Worm (Caenorhabditis elegans) whole organism, L3 larva: ENCODE measurements around the gene M163.7.

Experiments
- ZK546.5 ChIP-seq: sonication (generic microtip); optimal IDR thresholded peaks from 2 replicates; lab custom pipeline; 2017; ENCODE audit warnings: missing biosample characterization, missing genetic modification characterization
- daf-12 ChIP-seq: fragments of 150-350 bp; optimal IDR thresholded peaks from 2 replicates; lab custom pipeline; 2014; ENCODE audit warnings: missing biosample characterization, missing genetic modification reagents, missing genetic modification characterization
- jun-1 ChIP-seq: fragments of 150-350 bp; optimal IDR thresholded peaks from 2 replicates; lab custom pipeline; 2014; ENCODE audit warnings: missing biosample characterization, missing genetic modification reagents, missing genetic modification characterization
- mdl-1 ChIP-seq: fragments of 150-350 bp; optimal IDR thresholded peaks from 2 replicates; lab custom pipeline; 2014; ENCODE audit warnings: missing biosample characterization, missing genetic modification characterization
- nhr-11 ChIP-seq: fragments of 150-350 bp; optimal IDR thresholded peaks from 2 replicates; lab custom pipeline; 2014; ENCODE audit warnings: missing biosample characterization, missing genetic modification characterization
- nhr-23 ChIP-seq: fragments of 150-350 bp; optimal IDR thresholded peaks from 2 replicates; lab custom pipeline; 2014; ENCODE audit warnings: missing biosample characterization, missing genetic modification reagents, missing genetic modification characterization
- pha-4 ChIP-seq: fragments of 150-350 bp; optimal IDR thresholded peaks from 2 replicates; lab custom pipeline; 2014; ENCODE audit warnings: missing biosample characterization, missing genetic modification reagents, missing genetic modification characterization
- sea-2 ChIP-seq: fragments of 150-350 bp; sonication (generic microtip); optimal IDR thresholded peaks from 4 replicates; lab custom pipeline; 2014; ENCODE audit warnings: missing biosample characterization, missing genetic modification reagents, missing genetic modification characterization
- snpc-4 ChIP-seq: fragments of 150-350 bp; optimal IDR thresholded peaks from 2 replicates; lab custom pipeline; 2014; ENCODE audit warnings: missing biosample characterization, missing genetic modification characterization
- ztf-11 ChIP-seq: fragments of 150-350 bp; optimal IDR thresholded peaks from 2 replicates; lab custom pipeline; 2014; ENCODE audit warnings: missing biosample characterization, missing genetic modification characterization
- ztf-4 ChIP-seq: fragments of 150-350 bp; optimal IDR thresholded peaks from 2 replicates; lab custom pipeline; 2014; ENCODE audit warnings: missing biosample characterization, missing genetic modification characterization

- TF ChIP-seq pha-4 (tag; lab: Kevin White, UChicago): no peak
- TF ChIP-seq ztf-11: no peak
- no peak for TF ChIP-seq nhr-23 (tag; lab: Kevin White, UChicago)
- no peak for TF ChIP-seq mdl-1 (tag; lab: Kevin White, UChicago)
- TF ChIP-seq jun-1 (tag; lab: Kevin White, UChicago): no peak
- no peak for TF ChIP-seq sea-2 (GFP tag; lab: Kevin White, UChicago)
- TF ChIP-seq ZK546.5 (tag; lab: Kevin White, UChicago): no peak
- TF ChIP-seq nhr-11 (tag; lab: Kevin White, UChicago): no peak
- TF ChIP-seq snpc-4: no peak
- no peak for TF ChIP-seq ztf-4 (tag; lab: Kevin White, UChicago)
- no peak for TF ChIP-seq daf-12 (tag; lab: Kevin White, UChicago)
Observed at ce11 chrX:14499830-14500409, 35.3 kb downstream of the M163.7 start.
